Worm (Caenorhabditis elegans): ENCODE data around the gene pes-4.

pes-4 gene

ce11 chrIII:1214121-1214673, 15.9 kb downstream of the pes-4 start:
- TF ChIP-seq ztf-23 (GFP tag; IDR thresholded peaks at IDR 0.05): no peak
- 0 out of 2 replicates have a peak, but pooled peaks have one; percentile 43 for TF ChIP-seq klf-2 (GFP tag; conservative IDR thresholded peaks at IDR 0.05)
- TF ChIP-seq cog-1 (tag; optimal IDR thresholded peaks at IDR 0.05): no peak

DNA sequence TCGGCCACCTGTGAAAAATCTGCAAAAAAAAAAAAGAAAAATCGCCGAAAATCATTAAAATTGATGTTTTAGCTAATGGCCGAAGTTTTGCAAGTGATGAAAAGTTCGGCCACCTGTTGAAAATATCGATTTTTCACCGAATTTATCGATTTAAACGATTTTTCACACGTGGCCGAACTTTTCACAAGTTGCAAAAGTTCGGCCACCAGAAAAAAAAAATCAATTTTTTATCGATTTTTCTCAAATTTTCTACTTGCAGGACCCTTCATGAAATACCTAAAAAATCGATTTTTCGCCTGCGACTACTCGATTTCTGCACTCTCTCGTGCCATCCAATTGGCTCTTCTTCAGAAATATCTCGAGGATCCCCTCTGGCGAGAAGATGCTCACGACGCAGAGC, 19.4 kb downstream of the pes-4 start:
- TF ChIP-seq T22C8.4 (GFP tag; IDR thresholded peaks at IDR 0.05) (peak; percentile 61), cog-1 (tag; optimal IDR thresholded peaks at IDR 0.05) (no peak), klf-2 (GFP tag; conservative IDR thresholded peaks at IDR 0.05) (no peak), ztf-29 (GFP tag; IDR thresholded peaks at IDR 0.05) (no peak), med-1 (GFP tag; optimal IDR thresholded peaks at IDR 0.05; ENCODE audit: insufficient read depth) (no peak)

DNA sequence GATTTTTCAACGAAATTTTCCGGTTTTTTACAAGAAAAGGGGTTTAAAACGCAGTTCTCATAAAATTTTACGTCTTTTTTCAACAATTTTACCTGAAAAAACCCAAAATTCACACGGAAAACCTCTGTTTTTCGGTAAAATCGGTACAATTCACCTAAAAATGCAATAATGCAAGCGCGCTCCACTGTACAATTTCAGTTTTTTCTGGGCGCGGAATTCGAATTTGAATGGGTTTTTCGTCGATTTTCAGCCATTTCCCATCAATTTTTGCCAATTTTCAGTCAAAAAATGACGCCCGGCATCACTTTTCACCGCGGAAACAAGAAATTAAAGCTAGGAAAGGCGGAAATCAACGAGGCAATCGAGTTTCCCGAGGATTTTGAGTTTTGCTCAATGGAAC, 22.2 kb downstream of the pes-4 start, which contains the start of gene orc-3:
orc-3 (plus strand) TSS at position 282 of the 400 bp plus-strand sequence.
- TF ChIP-seq tab-1 (GFP tag; IDR thresholded peaks at IDR 0.05): no peak
- no peak for TF ChIP-seq med-1 (GFP tag; optimal IDR thresholded peaks at IDR 0.05; ENCODE audit: insufficient read depth)
- no peak for TF ChIP-seq T22C8.4 (GFP tag; IDR thresholded peaks at IDR 0.05)
- no peak for TF ChIP-seq flt-1 (GFP tag; IDR thresholded peaks at IDR 0.05)
- no peak for TF ChIP-seq ztf-29 (GFP tag; IDR thresholded peaks at IDR 0.05)
- TF ChIP-seq klf-2 (GFP tag; conservative IDR thresholded peaks at IDR 0.05): no peak
- TF ChIP-seq ref-1 (GFP tag; conservative IDR thresholded peaks at IDR 0.05): no peak

DNA sequence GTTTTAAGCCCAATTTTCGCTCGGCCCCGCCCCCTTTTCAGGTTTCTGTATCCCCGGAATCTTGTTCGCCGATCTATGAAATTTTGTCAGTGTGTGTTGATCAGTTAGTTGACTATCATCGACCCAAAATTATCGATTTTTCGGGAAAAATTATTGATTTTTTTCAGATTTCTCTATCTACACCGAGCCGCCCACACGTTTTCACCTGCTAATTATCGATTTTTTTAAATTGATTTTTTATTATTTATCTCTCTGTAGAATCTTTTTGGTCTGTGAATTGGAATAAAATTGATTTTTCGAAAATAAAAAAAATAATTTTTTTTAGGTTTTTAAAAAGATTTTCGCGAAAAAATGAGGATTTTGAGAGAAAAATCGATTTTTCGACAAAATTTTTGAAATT, 23.0 kb downstream of the pes-4 start:
- TF ChIP-seq cog-1 (tag; optimal IDR thresholded peaks at IDR 0.05) (no peak), T22C8.4 (GFP tag; IDR thresholded peaks at IDR 0.05) (peak; percentile 82)

- TF ChIP-seq flt-1 (GFP tag; IDR thresholded peaks at IDR 0.05) (no peak), ref-1 (GFP tag; conservative IDR thresholded peaks at IDR 0.05) (no peak), tab-1 (GFP tag; IDR thresholded peaks at IDR 0.05) (no peak), T22C8.4 (GFP tag; IDR thresholded peaks at IDR 0.05) (peak; percentile 27; the same call in 1 of the 2 replicates)
Observed at ce11 chrIII:1206331-1206730, 23.7 kb downstream of the pes-4 start.

ce11 chrIII:1205421-1205820, 24.7 kb downstream of the pes-4 start:
- TF ChIP-seq ref-1 (GFP tag; conservative IDR thresholded peaks at IDR 0.05): no peak
- TF ChIP-seq flt-1 (GFP tag; IDR thresholded peaks at IDR 0.05): no peak
- TF ChIP-seq tab-1 (GFP tag; IDR thresholded peaks at IDR 0.05): no peak
- no peak for TF ChIP-seq klf-2 (GFP tag; conservative IDR thresholded peaks at IDR 0.05)
- no peak for TF ChIP-seq ztf-29 (GFP tag; IDR thresholded peaks at IDR 0.05)
- no peak for TF ChIP-seq ztf-23 (GFP tag; IDR thresholded peaks at IDR 0.05)
- no peak for TF ChIP-seq med-1 (GFP tag; optimal IDR thresholded peaks at IDR 0.05; ENCODE audit: insufficient read depth)
- TF ChIP-seq T22C8.4 (GFP tag; IDR thresholded peaks at IDR 0.05): no peak
- TF ChIP-seq cog-1 (tag; optimal IDR thresholded peaks at IDR 0.05): no peak

DNA sequence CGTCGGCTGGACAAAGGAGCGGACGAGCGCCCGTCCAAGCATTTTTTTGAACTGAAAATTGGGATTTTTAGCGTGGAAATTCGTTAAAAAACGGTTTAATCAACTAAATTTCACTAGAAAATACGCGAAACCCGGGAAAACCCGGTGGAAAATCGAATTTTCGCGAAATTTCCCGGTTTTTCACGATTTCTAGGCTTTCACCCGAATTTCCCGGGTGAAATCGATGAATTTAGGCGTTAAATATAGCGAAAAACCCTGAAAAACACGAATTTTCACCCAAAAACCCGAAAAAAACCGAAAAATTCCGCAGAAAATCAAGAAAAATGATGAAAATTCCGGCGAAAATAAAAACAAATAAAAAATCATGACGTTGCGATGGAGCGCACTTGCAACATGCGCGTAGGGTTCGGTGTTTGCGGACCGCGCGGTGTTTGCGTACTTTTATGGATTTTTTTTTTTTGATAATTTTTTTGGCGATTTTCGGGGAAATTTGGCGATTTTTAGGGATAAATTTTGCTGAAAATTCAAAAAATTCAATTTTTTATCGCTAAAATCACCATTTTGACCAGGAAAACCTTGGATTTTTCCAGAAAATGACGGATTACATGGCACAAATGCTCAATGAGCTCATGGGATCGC, 28.0 kb downstream of the pes-4 start, which contains the start of the genes mrpl-45 and Y119D3B.12:
mrpl-45 (minus strand) TSS at position 51 of the 639 bp plus-strand sequence.
Y119D3B.12 (plus strand) TSS at position 589 of the 639 bp plus-strand sequence.
- TF ChIP-seq ztf-23 (GFP tag; IDR thresholded peaks at IDR 0.05) (peak; percentile 67; the same call in 1 of the 2 replicates), klf-2 (GFP tag; conservative IDR thresholded peaks at IDR 0.05) (no peak), cog-1 (tag; optimal IDR thresholded peaks at IDR 0.05) (peak; percentile 63), tab-1 (GFP tag; IDR thresholded peaks at IDR 0.05) (no peak), T22C8.4 (GFP tag; IDR thresholded peaks at IDR 0.05) (peak; percentile 37; the same call in 1 of the 2 replicates), med-1 (GFP tag; optimal IDR thresholded peaks at IDR 0.05; ENCODE audit: insufficient read depth) (no peak), flt-1 (GFP tag; IDR thresholded peaks at IDR 0.05) (0 out of 2 replicates have a peak, but pooled peaks have one; percentile 59), ztf-29 (GFP tag; IDR thresholded peaks at IDR 0.05) (no peak), ref-1 (GFP tag; conservative IDR thresholded peaks at IDR 0.05) (no peak)

- TF ChIP-seq tab-1 (GFP tag; IDR thresholded peaks at IDR 0.05) (no peak), ztf-23 (GFP tag; IDR thresholded peaks at IDR 0.05) (no peak), med-1 (GFP tag; optimal IDR thresholded peaks at IDR 0.05; ENCODE audit: insufficient read depth) (no peak), klf-2 (GFP tag; conservative IDR thresholded peaks at IDR 0.05) (no peak), ztf-29 (GFP tag; IDR thresholded peaks at IDR 0.05) (no peak), cog-1 (tag; optimal IDR thresholded peaks at IDR 0.05) (no peak), ref-1 (GFP tag; conservative IDR thresholded peaks at IDR 0.05) (no peak), flt-1 (GFP tag; IDR thresholded peaks at IDR 0.05) (no peak), T22C8.4 (GFP tag; IDR thresholded peaks at IDR 0.05) (no peak)
Observed at ce11 chrIII:1196192-1196591, 33.9 kb downstream of the pes-4 start, which contains the start of gene dss-1. TSS of gene dss-1 (minus strand) at chrIII:1196292.

ce11 chrIII:1193326-1193862, 36.7 kb downstream of the pes-4 start, which contains the start of gene Y119D3B.14:
TSS of gene Y119D3B.14 (minus strand) at chrIII:1193812.
- TF ChIP-seq T22C8.4 (GFP tag; IDR thresholded peaks at IDR 0.05) (peak; percentile 25; the same call in 1 of the 2 replicates), cog-1 (tag; optimal IDR thresholded peaks at IDR 0.05) (no peak)

DNA sequence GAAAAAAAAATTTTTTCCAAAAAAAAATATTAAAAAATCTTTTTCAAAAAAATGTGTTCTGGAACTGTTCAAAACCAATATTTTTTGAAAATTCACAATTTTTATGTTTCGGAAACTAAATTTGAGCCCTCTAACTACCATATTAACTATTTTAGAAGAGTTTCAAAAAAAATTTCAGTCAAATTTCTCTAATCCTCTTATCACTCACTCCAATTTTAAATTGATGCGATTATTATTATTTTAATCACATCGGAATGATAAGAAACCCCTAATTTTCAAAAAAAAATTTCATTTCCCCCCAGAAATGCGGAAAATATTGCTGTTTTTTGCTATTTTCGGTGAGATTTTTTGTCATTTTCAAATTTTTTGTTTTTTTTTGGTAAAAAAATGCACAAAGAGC, 48.3 kb downstream of the pes-4 start, which contains the start of gene nspg-8:
nspg-8 (plus strand) TSS at position 301 of the 400 bp plus-strand sequence.
- no peak for TF ChIP-seq ztf-23 (GFP tag; IDR thresholded peaks at IDR 0.05)
- TF ChIP-seq T22C8.4 (GFP tag; IDR thresholded peaks at IDR 0.05): no peak
- TF ChIP-seq cog-1 (tag; optimal IDR thresholded peaks at IDR 0.05): no peak
- TF ChIP-seq med-1 (GFP tag; optimal IDR thresholded peaks at IDR 0.05; ENCODE audit: insufficient read depth): no peak
- TF ChIP-seq ref-1 (GFP tag; conservative IDR thresholded peaks at IDR 0.05): no peak
- no peak for TF ChIP-seq flt-1 (GFP tag; IDR thresholded peaks at IDR 0.05)
- TF ChIP-seq ztf-29 (GFP tag; IDR thresholded peaks at IDR 0.05): no peak
- TF ChIP-seq klf-2 (GFP tag; conservative IDR thresholded peaks at IDR 0.05): no peak
- TF ChIP-seq tab-1 (GFP tag; IDR thresholded peaks at IDR 0.05): no peak

Measured in whole organism, midembryonic.